Fruit fly (Drosophila melanogaster): ENCODE measurements around the gene CG1958.
A peak's percentile ranks its signal among the peaks of the same experiment; 100 is the strongest.

The CG1958 gene

dm6 chrX:7305753-7306338, 39.1 kb downstream of the CG1958 start (continued):
- peak; percentile 22 for TF ChIP-seq CG33557 (GFP tag; optimal IDR thresholded peaks at IDR 0.05)
- TF ChIP-seq CG2712 (tag; optimal IDR thresholded peaks at IDR 0.05), result peak; percentile 67
- TF ChIP-seq Asciz (GFP tag; optimal IDR thresholded peaks at IDR 0.05), result peak; percentile 13
- TF ChIP-seq CG31224 (GFP tag; IDR thresholded peaks at IDR 0.05), result 0 out of 2 replicates have a peak, but pooled peaks have one; percentile 12
- TF ChIP-seq ttk (GFP tag; IDR thresholded peaks at IDR 0.05), result peak; percentile 15; the same call in 1 of the 2 replicates
- TF ChIP-seq HmgZ (tag; optimal IDR thresholded peaks at IDR 0.05), result no peak
- TF ChIP-seq CG13296 (GFP tag; optimal IDR thresholded peaks at IDR 0.05), result no peak
- no peak for TF ChIP-seq z (GFP tag; IDR thresholded peaks at IDR 0.05)
- TF ChIP-seq sug (tag; optimal IDR thresholded peaks at IDR 0.05), result no peak
- peak; percentile 43 for TF ChIP-seq CG15696 (tag; optimal IDR thresholded peaks at IDR 0.05)
- TF ChIP-seq Nf-YC (tag; optimal IDR thresholded peaks at IDR 0.05), result peak; percentile 51
- peak; percentile 23 for TF ChIP-seq CG7987 (GFP tag; optimal IDR thresholded peaks at IDR 0.05)
- TF ChIP-seq Usf (GFP tag; optimal IDR thresholded peaks at IDR 0.05), result peak; percentile 51
- TF ChIP-seq hbn (GFP tag; IDR thresholded peaks at IDR 0.05; ENCODE audit: partially characterized antibody), result no peak
- no peak for TF ChIP-seq exex (tag; optimal IDR thresholded peaks at IDR 0.05)
- peak; percentile 29; the same call in 1 of the 2 replicates for TF ChIP-seq CG10366 (GFP tag; IDR thresholded peaks at IDR 0.05)
- TF ChIP-seq gcm2 (GFP tag; optimal IDR thresholded peaks at IDR 0.05), result no peak
- TF ChIP-seq ci (GFP tag; IDR thresholded peaks at IDR 0.05), result 0 out of 3 replicates have a peak, but pooled peaks have one; percentile 24

- TF ChIP-seq cwo (GFP tag; optimal IDR thresholded peaks at IDR 0.05) (peak; percentile 78), CG10979 (tag; optimal IDR thresholded peaks at IDR 0.05) (peak; percentile 97), chn (GFP tag; optimal IDR thresholded peaks at IDR 0.05) (peak; percentile 76), CG7786 (GFP tag; optimal IDR thresholded peaks at IDR 0.05) (peak; percentile 82), CG7745 (tag; optimal IDR thresholded peaks at IDR 0.05) (no peak), cg (GFP tag; optimal IDR thresholded peaks at IDR 0.05) (peak; percentile 94), CG11695 (GFP tag; IDR thresholded peaks at IDR 0.05) (peak; percentile 85), her (GFP tag; optimal IDR thresholded peaks at IDR 0.05) (peak; percentile 18), Oli (tag; optimal IDR thresholded peaks at IDR 0.05) (peak; percentile 97), schlank (tag; optimal IDR thresholded peaks at IDR 0.05) (peak; percentile 34), klu (GFP tag; IDR thresholded peaks at IDR 0.05) (peak; percentile 61), onecut (GFP tag; IDR thresholded peaks at IDR 0.05) (peak; percentile 6; the same call in 1 of the 2 replicates), CG6254 (GFP tag; optimal IDR thresholded peaks at IDR 0.05) (peak; percentile 89), peb (GFP tag; IDR thresholded peaks at IDR 0.05) (peak; percentile 63; the same call in 1 of the 2 replicates), CG5180 (GFP tag; optimal IDR thresholded peaks at IDR 0.05) (peak; percentile 88), Awh (GFP tag; IDR thresholded peaks at IDR 0.05) (peak; percentile 47; the same call in 1 of the 2 replicates), CG14014 (GFP tag; IDR thresholded peaks at IDR 0.05) (0 out of 2 replicates have a peak, but pooled peaks have one; percentile 56), PHDP (tag; optimal IDR thresholded peaks at IDR 0.05) (peak; percentile 91), so (GFP tag; IDR thresholded peaks at IDR 0.05) (peak; percentile 72; the same call in 2 of the 3 replicates), dm (GFP tag; optimal IDR thresholded peaks at IDR 0.05) (peak; percentile 71), CG6813 (GFP tag; optimal IDR thresholded peaks at IDR 0.05) (peak; percentile 90), Doc3 (GFP tag; IDR thresholded peaks at IDR 0.05; ENCODE audit: partially characterized antibody) (no peak), MTF-1 (GFP tag; optimal IDR thresholded peaks at IDR 0.05; ENCODE audit: borderline replicate concordance) (peak; percentile 45), Nf-YC (tag; optimal IDR thresholded peaks at IDR 0.05) (peak; percentile 87), Ets97D (GFP tag; optimal IDR thresholded peaks at IDR 0.05) (peak; percentile 42), CG10209 (GFP tag; optimal IDR thresholded peaks at IDR 0.05) (peak; percentile 98), Mes4 (GFP tag; optimal IDR thresholded peaks at IDR 0.05) (peak; percentile 71), tx (GFP tag; optimal IDR thresholded peaks at IDR 0.05) (peak; percentile 71), HLHmδ (GFP tag; optimal IDR thresholded peaks at IDR 0.05) (peak; percentile 56)
These were observed 40.1 kb downstream of the CG1958 start for dm6 chrX:7306538-7307477.

Measured in whole organism, embryonic.